Worm (Caenorhabditis elegans) whole organism, L1 larva: ENCODE data around the gene Y69H2.3.

Source experiments
- nhr-76 ChIP-seq: sonication (generic microtip); optimal IDR thresholded peaks from 2 replicates; lab custom pipeline; 2017; ENCODE audit warnings: missing biosample characterization, missing genetic modification characterization
- pqm-1 ChIP-seq: sonication (generic microtip); optimal IDR thresholded peaks from 3 replicates; lab custom pipeline; 2017; ENCODE audit warnings: missing biosample characterization, missing genetic modification characterization

DNA sequence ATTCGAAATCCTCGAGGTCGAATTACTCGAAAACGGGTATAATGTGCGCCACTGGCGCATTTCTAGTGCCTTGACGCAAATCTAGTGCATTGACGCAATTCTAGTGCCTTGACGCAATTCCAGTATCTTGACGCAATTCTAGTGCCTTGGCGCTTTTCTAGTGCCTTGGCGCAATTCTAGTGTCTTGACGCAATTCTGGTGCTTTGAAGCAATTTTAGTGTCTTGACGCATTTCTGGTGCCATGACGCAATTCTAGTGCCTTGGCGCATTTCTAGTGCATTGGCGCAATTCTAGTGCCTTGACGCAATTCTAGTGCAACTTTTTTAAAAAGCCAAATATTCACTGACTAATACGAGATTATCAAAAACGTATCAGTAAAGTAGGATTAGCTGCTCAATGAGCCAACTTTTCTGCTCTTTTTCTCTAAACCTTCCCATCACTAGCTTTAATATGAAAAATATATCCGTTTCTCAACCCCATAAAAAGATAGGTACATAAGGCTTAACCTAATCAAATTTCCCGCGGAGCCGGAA, 20.6 kb upstream of the Y69H2.3 start, which contains the start of gene Y69H2.17:
- TF ChIP-seq nhr-76 (tag; lab: Kevin White, UChicago) (no peak), pqm-1 (tag; lab: Kevin White, UChicago) (no peak)
